Worm (Caenorhabditis elegans) whole organism, L1 larva: ENCODE results near the gene T28D6.3.

ENCODE experiments used
- C04F5.9 ChIP-seq: sonication (generic microtip); optimal IDR thresholded peaks from 2 replicates; lab custom pipeline; 2016; ENCODE audit warnings: missing genetic modification characterization, missing compliant biosample characterization
- C34B4.2 ChIP-seq: sonication (generic microtip); optimal IDR thresholded peaks from 2 replicates; lab custom pipeline; 2017; ENCODE audit warnings: mild to moderate bottlenecking, missing genetic modification characterization, missing compliant biosample characterization
- F16B12.6 ChIP-seq: fragments of 150-350 bp; optimal IDR thresholded peaks from 2 replicates; lab custom pipeline; 2014; ENCODE audit warnings: missing biosample characterization, missing genetic modification characterization
- Y116A8C.19 ChIP-seq: sonication (generic microtip); optimal IDR thresholded peaks from 2 replicates; lab custom pipeline; 2016; ENCODE audit warnings: missing compliant biosample characterization, missing genetic modification characterization, borderline replicate concordance
- ama-1 ChIP-seq: fragments of 150-350 bp; optimal IDR thresholded peaks from 2 replicates; lab custom pipeline; 2014
- ceh-82 ChIP-seq, 3 experiments: fragments of 150-350 bp in 1 of 3; sonication (generic microtip) in 2 of 3; optimal IDR thresholded peaks; 2 replicates each; lab custom pipeline; 2014 to 2017; ENCODE audit warnings: missing biosample characterization in 3 of 3, missing genetic modification characterization in 3 of 3
- ceh-88 ChIP-seq: fragments of 200-800 bp; sonication (Bioruptor generic); IDR thresholded peaks from 2 replicates; pipeline ENCODE4 v1.3.6; 2022; ENCODE audit warnings: missing genetic modification characterization, missing compliant biosample characterization
- ceh-90 ChIP-seq: sonication (generic microtip); optimal IDR thresholded peaks from 2 replicates; lab custom pipeline; 2016; ENCODE audit warnings: missing genetic modification characterization, missing compliant biosample characterization
- ces-1 ChIP-seq: fragments of 150-350 bp; optimal IDR thresholded peaks from 2 replicates; lab custom pipeline; 2014; ENCODE audit warnings: missing biosample characterization, missing genetic modification reagents, missing genetic modification characterization
- efl-1 ChIP-seq, 4 experiments: fragments of 150-350 bp; optimal IDR thresholded peaks in 3 of 4; peaks in 1 of 4; 1 replicate in 1 of 4; 2 replicates in 3 of 4; lab custom pipeline; 2014; ENCODE audit warnings: missing biosample characterization in 2 of 4, missing genetic modification characterization in 2 of 4, missing genetic modification reagents in 2 of 4
- egl-27 ChIP-seq, 2 experiments: fragments of 150-350 bp in 1 of 2; sonication (generic microtip); optimal IDR thresholded peaks; 3 replicates each; lab custom pipeline; 2017 to 2018; ENCODE audit warnings: missing biosample characterization in 2 of 2, missing genetic modification characterization in 2 of 2, missing genetic modification reagents in 2 of 2
- ets-5 ChIP-seq: fragments of 200-800 bp; sonication (Bioruptor generic); IDR thresholded peaks from 2 replicates; pipeline ENCODE4 v1.3.6; 2022; ENCODE audit warnings: missing genetic modification characterization, missing compliant biosample characterization
- fkh-10 ChIP-seq: sonication (generic microtip); optimal IDR thresholded peaks from 2 replicates; lab custom pipeline; 2017; ENCODE audit warnings: missing biosample characterization, missing genetic modification reagents, missing genetic modification characterization
- fkh-8 ChIP-seq: sonication (generic microtip); optimal IDR thresholded peaks from 2 replicates; lab custom pipeline; 2016; ENCODE audit warnings: mild to moderate bottlenecking, missing genetic modification characterization, missing compliant biosample characterization
- hlh-17 ChIP-seq: fragments of 200-800 bp; sonication (Bioruptor generic); optimal IDR thresholded peaks from 2 replicates; lab custom pipeline; 2018; ENCODE audit warnings: missing genetic modification characterization, mild to moderate bottlenecking, missing compliant biosample characterization, moderate library complexity, borderline replicate concordance
- irx-1 ChIP-seq: sonication (generic microtip); optimal IDR thresholded peaks from 2 replicates; lab custom pipeline; 2016; ENCODE audit warnings: missing genetic modification characterization, missing compliant biosample characterization
- isw-1 ChIP-seq: fragments of 200-800 bp; sonication (Bioruptor generic); IDR thresholded peaks from 2 replicates; pipeline ENCODE4 v1.3.6; 2022; ENCODE audit warnings: missing genetic modification characterization, missing compliant biosample characterization
- lin-14 ChIP-seq: fragments of 200-800 bp; sonication (Bioruptor generic); optimal IDR thresholded peaks from 2 replicates; lab custom pipeline; 2018; ENCODE audit warnings: mild to moderate bottlenecking, missing genetic modification characterization, moderate library complexity, missing compliant biosample characterization
- lin-15B ChIP-seq: fragments of 150-350 bp; sonication (generic microtip); optimal IDR thresholded peaks from 3 replicates; lab custom pipeline; 2014; ENCODE audit warnings: missing biosample characterization, missing genetic modification characterization
- lsy-2 ChIP-seq, 2 experiments: fragments of 150-350 bp; optimal IDR thresholded peaks; 2 replicates each; lab custom pipeline; 2014; ENCODE audit warnings: missing biosample characterization in 2 of 2, missing genetic modification characterization in 2 of 2
- mab-9 ChIP-seq: fragments of 200-800 bp; sonication (Bioruptor generic); IDR thresholded peaks from 2 replicates; pipeline ENCODE4 v1.3.6; 2022; ENCODE audit warnings: missing genetic modification reagents, missing genetic modification characterization, missing compliant biosample characterization
- mdl-1 ChIP-seq, 2 experiments: fragments of 150-350 bp; optimal IDR thresholded peaks; 2 replicates each; lab custom pipeline; 2014 to 2017; ENCODE audit warnings: missing biosample characterization in 2 of 2, missing genetic modification characterization in 2 of 2, inconsistent platforms in 1 of 2
- nhr-12 ChIP-seq: sonication (generic microtip); optimal IDR thresholded peaks from 2 replicates; lab custom pipeline; 2017; ENCODE audit warnings: missing biosample characterization, missing genetic modification characterization
- nhr-237 ChIP-seq: fragments of 150-350 bp; optimal IDR thresholded peaks from 2 replicates; lab custom pipeline; 2014; ENCODE audit warnings: missing biosample characterization, missing genetic modification characterization
- nhr-47 ChIP-seq: sonication (generic microtip); optimal IDR thresholded peaks from 2 replicates; lab custom pipeline; 2016; ENCODE audit warnings: mild to moderate bottlenecking, missing genetic modification characterization, moderate library complexity, missing compliant biosample characterization
- nhr-76 ChIP-seq: sonication (generic microtip); optimal IDR thresholded peaks from 2 replicates; lab custom pipeline; 2017; ENCODE audit warnings: missing biosample characterization, missing genetic modification characterization
- nhr-84 ChIP-seq: sonication (generic microtip); optimal IDR thresholded peaks from 2 replicates; lab custom pipeline; 2017; ENCODE audit warnings: missing biosample characterization, missing genetic modification characterization
- nhr-90 ChIP-seq: sonication (generic microtip); optimal IDR thresholded peaks from 2 replicates; lab custom pipeline; 2016; ENCODE audit warnings: mild to moderate bottlenecking, missing genetic modification characterization, missing compliant biosample characterization; ENCODE audit not compliant: poor library complexity
- pqm-1 ChIP-seq: sonication (generic microtip); optimal IDR thresholded peaks from 3 replicates; lab custom pipeline; 2017; ENCODE audit warnings: missing biosample characterization, missing genetic modification characterization
- skn-1 ChIP-seq: fragments of 150-350 bp; optimal IDR thresholded peaks from 2 replicates; lab custom pipeline; 2014; ENCODE audit warnings: missing biosample characterization, missing genetic modification characterization
- snpc-4 ChIP-seq: fragments of 150-350 bp; optimal IDR thresholded peaks from 2 replicates; lab custom pipeline; 2014; ENCODE audit warnings: missing biosample characterization, missing genetic modification characterization
- sptf-1 ChIP-seq: fragments of 150-350 bp; optimal IDR thresholded peaks from 2 replicates; lab custom pipeline; 2014; ENCODE audit warnings: missing biosample characterization, missing genetic modification characterization
- sup-37 ChIP-seq: fragments of 200-800 bp; sonication (Bioruptor generic); optimal IDR thresholded peaks from 2 replicates; lab custom pipeline; 2018; ENCODE audit warnings: mild to moderate bottlenecking, missing genetic modification characterization, missing compliant biosample characterization
- swsn-7 ChIP-seq: sonication (generic microtip); optimal IDR thresholded peaks from 2 replicates; lab custom pipeline; 2016; ENCODE audit warnings: missing genetic modification characterization, missing compliant biosample characterization
- tbx-2 ChIP-seq: sonication (generic microtip); optimal IDR thresholded peaks from 2 replicates; lab custom pipeline; 2016; ENCODE audit warnings: missing genetic modification characterization, missing compliant biosample characterization
- tlp-1 ChIP-seq: fragments of 150-350 bp; optimal IDR thresholded peaks from 2 replicates; lab custom pipeline; 2014; ENCODE audit warnings: missing biosample characterization, missing genetic modification characterization
- unc-130 ChIP-seq: fragments of 150-350 bp; optimal IDR thresholded peaks from 2 replicates; lab custom pipeline; 2017; ENCODE audit warnings: missing biosample characterization, missing genetic modification characterization, inconsistent platforms
- unc-30 ChIP-seq: sonication (generic microtip); optimal IDR thresholded peaks from 2 replicates; lab custom pipeline; 2017; ENCODE audit warnings: missing biosample characterization, missing genetic modification characterization
- unc-62 ChIP-seq: fragments of 150-350 bp; optimal IDR thresholded peaks from 2 replicates; lab custom pipeline; 2014; ENCODE audit warnings: missing biosample characterization, missing genetic modification reagents, missing genetic modification characterization
- zip-4 ChIP-seq: fragments of 200-800 bp; sonication (Bioruptor generic); optimal IDR thresholded peaks from 2 replicates; lab custom pipeline; 2018; ENCODE audit warnings: mild to moderate bottlenecking, missing genetic modification characterization, moderate library complexity, missing compliant biosample characterization
- ztf-11 ChIP-seq, 2 experiments: sonication (generic microtip); optimal IDR thresholded peaks; 2 replicates each; lab custom pipeline; 2016 to 2017; ENCODE audit warnings: missing genetic modification characterization in 2 of 2, missing biosample characterization in 1 of 2, missing compliant biosample characterization in 1 of 2

Gene T28D6.3

ce11 chrIII:11371236-11371635 is 4.7 kb downstream of the T28D6.3 start (continued):
- TF ChIP-seq hlh-17 (GFP tag; lab: Kevin White, UChicago) (no peak), sup-37 (GFP tag; lab: Kevin White, UChicago) (no peak), nhr-47 (tag; lab: Kevin White, UChicago) (peak; percentile 82), nhr-84 (no peak), mab-9 (GFP tag; lab: Robert Waterston, UW) (no peak), tbx-2 (tag; lab: Kevin White, UChicago) (peak; percentile 64), nhr-76 (tag; lab: Kevin White, UChicago) (no peak), C04F5.9 (tag; lab: Kevin White, UChicago) (no peak), ceh-90 (tag; lab: Kevin White, UChicago) (no peak)

- TF ChIP-seq fkh-10 (no peak), F16B12.6 (tag; lab: Kevin White, UChicago) (no peak), sup-37 (GFP tag; lab: Kevin White, UChicago) (no peak), unc-62 (GFP tag; lab: Kevin White, UChicago) (no peak), nhr-237 (tag; lab: Kevin White, UChicago) (no peak), egl-27 (tag; optimal IDR thresholded peaks at IDR 0.05; lab: Kevin White, UChicago) (no peak), Y116A8C.19 (no peak), ztf-11 (tag; optimal IDR thresholded peaks at IDR 0.05; lab: Kevin White, UChicago) (no peak), tbx-2 (tag; lab: Kevin White, UChicago) (no peak), fkh-8 (no peak), ets-5 (GFP tag; lab: Robert Waterston, UW) (no peak), lin-15B (tag; lab: Kevin White, UChicago) (no peak), ama-1 (no peak), unc-130 (tag; lab: Kevin White, UChicago) (no peak), unc-30 (tag; lab: Kevin White, UChicago) (no peak), tlp-1 (tag; lab: Kevin White, UChicago) (no peak), C34B4.2 (no peak), mdl-1 (tag; optimal IDR thresholded peaks at IDR 0.05; lab: Kevin White, UChicago) (no peak), swsn-7 (tag; lab: Kevin White, UChicago) (no peak)
- TF ChIP-seq, all 84 proteins: peak for 0
Measured at ce11 chrIII:11371688-11372087, 5.1 kb downstream of the T28D6.3 start, which contains the start of gene tba-7. TSS of gene tba-7 (minus strand) at chrIII:11371788.

- TF ChIP-seq irx-1 (tag; lab: Kevin White, UChicago), result no peak
- TF ChIP-seq nhr-12 (tag; lab: Kevin White, UChicago), result no peak
- TF ChIP-seq snpc-4 (tag; lab: Kevin White, UChicago), result peak; percentile 89
- TF ChIP-seq lsy-2 (tag; optimal IDR thresholded peaks at IDR 0.05; lab: Kevin White, UChicago), result no peak
- no peak for TF ChIP-seq lin-14 (GFP tag; lab: Kevin White, UChicago)
- TF ChIP-seq efl-1 (optimal IDR thresholded peaks at IDR 0.05; lab: Kevin White, UChicago), result no peak
- peak in 1 of 2 experiments; percentile 84 for TF ChIP-seq efl-1 (GFP tag; optimal IDR thresholded peaks at IDR 0.05 in 1 of 2; lab: Kevin White, UChicago)
Measured at ce11 chrIII:11372199-11372938, 5.8 kb downstream of the T28D6.3 start.

DNA sequence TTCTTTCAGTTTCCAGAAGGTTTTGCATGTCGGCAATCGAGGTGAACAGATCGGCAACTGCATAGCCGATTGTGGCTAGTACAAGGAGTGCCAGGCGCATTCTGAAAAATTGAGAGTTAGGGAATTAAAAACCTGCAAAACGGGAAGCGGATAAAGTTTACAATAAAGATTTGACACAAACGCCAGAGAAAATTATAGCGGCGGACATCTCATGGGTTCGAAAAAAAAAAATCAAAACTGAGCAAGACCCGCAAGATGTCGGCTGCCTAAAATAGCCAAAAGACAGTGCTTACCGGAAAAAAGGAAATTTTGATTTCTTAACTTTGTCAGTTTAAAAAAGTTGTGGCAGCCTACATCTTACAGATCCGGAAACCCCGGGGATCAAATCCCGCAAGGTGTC is 11.3 kb downstream of the T28D6.3 start, which contains the start of gene dpy-18:
dpy-18 (minus strand) TSS at position 101 of the 400 bp plus-strand sequence.
- TF ChIP-seq pqm-1 (no peak), sptf-1 (no peak), nhr-47 (tag; lab: Kevin White, UChicago) (no peak), ces-1 (GFP tag; lab: Kevin White, UChicago) (no peak), skn-1 (tag; lab: Kevin White, UChicago) (no peak), fkh-8 (no peak), zip-4 (no peak), isw-1 (GFP tag; lab: Robert Waterston, UW) (no peak), nhr-90 (tag; lab: Kevin White, UChicago) (no peak), tlp-1 (tag; lab: Kevin White, UChicago) (no peak), ceh-82 (tag; optimal IDR thresholded peaks at IDR 0.05; lab: Kevin White, UChicago) (no peak), ceh-88 (no peak), sup-37 (GFP tag; lab: Kevin White, UChicago) (no peak), lin-14 (GFP tag; lab: Kevin White, UChicago) (no peak)
